Worm (Caenorhabditis elegans): ENCODE data around the gene F28H7.2.

F28H7.2 gene

ce11 chrV:10715158-10716152 is 32.2 kb upstream of the F28H7.2 start (continued):
- TF ChIP-seq egl-13 (tag; optimal IDR thresholded peaks at IDR 0.05) (peak; percentile 94), C34B4.2 (tag; optimal IDR thresholded peaks at IDR 0.05) (no peak), nhr-11 (tag; optimal IDR thresholded peaks at IDR 0.05) (no peak), ceh-88 (GFP tag; IDR thresholded peaks at IDR 0.05) (peak; percentile 92), lir-3 (tag; optimal IDR thresholded peaks at IDR 0.05; ENCODE audit: poor library complexity) (peak; percentile 58), nhr-77 (tag; optimal IDR thresholded peaks at IDR 0.05) (peak; percentile 75), efl-3 (GFP tag; optimal IDR thresholded peaks at IDR 0.05) (peak; percentile 1), aly-2 (tag; optimal IDR thresholded peaks at IDR 0.05) (no peak), unc-62 (GFP tag; optimal IDR thresholded peaks at IDR 0.05) (peak; percentile 30), nhr-71 (tag; optimal IDR thresholded peaks at IDR 0.05) (peak; percentile 98), unc-130 (tag; optimal IDR thresholded peaks at IDR 0.05) (peak; percentile 92), hpl-2 (GFP tag; optimal IDR thresholded peaks at IDR 0.05) (peak; percentile 31), egl-27 (tag; optimal IDR thresholded peaks at IDR 0.05) (peak; percentile 60 to 78), ztf-11 (tag; optimal IDR thresholded peaks at IDR 0.05) (peak in 1 of 2 experiments; percentile 83), irx-1 (tag; optimal IDR thresholded peaks at IDR 0.05) (peak; percentile 92), fkh-8 (tag; optimal IDR thresholded peaks at IDR 0.05) (peak; percentile 99), nhr-47 (tag; optimal IDR thresholded peaks at IDR 0.05) (peak; percentile 94), snu-23 (GFP tag; optimal IDR thresholded peaks at IDR 0.05) (peak; percentile 88), ceh-90 (tag; optimal IDR thresholded peaks at IDR 0.05) (peak; percentile 56), nhr-19 (GFP tag; conservative IDR thresholded peaks at IDR 0.05) (peak; percentile 96), C16A3.4 (tag; optimal IDR thresholded peaks at IDR 0.05) (peak; percentile 79), unc-98 (GFP tag; IDR thresholded peaks at IDR 0.05) (peak; percentile 48; the same call in 1 of the 2 replicates), unc-30 (tag; optimal IDR thresholded peaks at IDR 0.05) (no peak), vab-15 (tag; optimal IDR thresholded peaks at IDR 0.05) (peak; percentile 97), fkh-10 (GFP tag; optimal IDR thresholded peaks at IDR 0.05) (peak; percentile 94), pax-3 (tag; optimal IDR thresholded peaks at IDR 0.05) (peak; percentile 95), nhr-84 (tag; optimal IDR thresholded peaks at IDR 0.05) (no peak), dsc-1 (tag; optimal IDR thresholded peaks at IDR 0.05) (peak; percentile 96), snpc-4 (tag; optimal IDR thresholded peaks at IDR 0.05) (peak; percentile 94), pqm-1 (tag; optimal IDR thresholded peaks at IDR 0.05) (no peak), nhr-28 (tag; optimal IDR thresholded peaks at IDR 0.05) (no peak), lin-13 (GFP tag; optimal IDR thresholded peaks at IDR 0.05) (peak; percentile 92), elt-2 (tag; optimal IDR thresholded peaks at IDR 0.05) (peak; percentile 29), blmp-1 (tag; optimal IDR thresholded peaks at IDR 0.05) (peak; percentile 86), lsy-2 (tag; optimal IDR thresholded peaks at IDR 0.05) (peak; percentile 89 to 90), sptf-1 (tag; optimal IDR thresholded peaks at IDR 0.05) (no peak), nhr-90 (tag; optimal IDR thresholded peaks at IDR 0.05; ENCODE audit: poor library complexity) (peak; percentile 80), elt-3 (tag; optimal IDR thresholded peaks at IDR 0.05) (peak in 1 of 6 experiments; percentile 80), nhr-85 (tag) (peak; percentile 99), C04F5.9 (tag; optimal IDR thresholded peaks at IDR 0.05) (no peak), ama-1 (optimal IDR thresholded peaks at IDR 0.05) (peak; percentile 55), sox-4 (tag; optimal IDR thresholded peaks at IDR 0.05) (peak; percentile 81), nhr-20 (tag; optimal IDR thresholded peaks at IDR 0.05) (peak; percentile 93), alr-1 (tag; optimal IDR thresholded peaks at IDR 0.05; ENCODE audit: borderline replicate concordance) (no peak), mdl-1 (tag; optimal IDR thresholded peaks at IDR 0.05) (peak; percentile 88 to 98), fos-1 (tag; optimal IDR thresholded peaks at IDR 0.05) (peak; percentile 44), zip-4 (GFP tag; optimal IDR thresholded peaks at IDR 0.05) (peak; percentile 89), lin-35 (GFP tag; optimal IDR thresholded peaks at IDR 0.05) (peak; percentile 71 to 73), lin-39 (tag; optimal IDR thresholded peaks at IDR 0.05) (peak; percentile 84), fkh-4 (tag; optimal IDR thresholded peaks at IDR 0.05; ENCODE audit: borderline replicate concordance) (peak; percentile 85)
